Fruit fly (Drosophila melanogaster) whole organism, pupa: Measurements from ENCODE around the gene cact.

ENCODE experiments used
- CG10348 ChIP-seq: fragments of 200-800 bp; sonication (Bioruptor generic); IDR thresholded peaks from 2 replicates; pipeline ENCODE4 v1.3.6; 2022; ENCODE audit warnings: missing biosample characterization, missing genetic modification characterization
- CG12605 ChIP-seq: fragments of 200-800 bp; sonication (Bioruptor generic); IDR thresholded peaks from 2 replicates; pipeline ENCODE4 v1.3.6; 2022; ENCODE audit warnings: missing biosample characterization, missing genetic modification characterization
- CG13204 ChIP-seq: fragments of 200-800 bp; sonication (Bioruptor generic); optimal IDR thresholded peaks from 2 replicates; lab custom pipeline; 2018; ENCODE audit warnings: missing biosample characterization, mild to moderate bottlenecking, missing genetic modification characterization, moderate library complexity
- CG14655 ChIP-seq: fragments of 200-800 bp; sonication (Bioruptor generic); optimal IDR thresholded peaks from 3 replicates; lab custom pipeline; 2017; ENCODE audit warnings: mild to moderate bottlenecking, missing biosample characterization, missing genetic modification reagents, missing genetic modification characterization
- CG15710 ChIP-seq: fragments of 200-800 bp; sonication (Bioruptor generic); optimal IDR thresholded peaks from 2 replicates; lab custom pipeline; 2018; ENCODE audit warnings: missing biosample characterization, mild to moderate bottlenecking, missing genetic modification characterization, moderate library complexity
- CG17806 ChIP-seq: fragments of 200-800 bp; sonication (Bioruptor generic); optimal IDR thresholded peaks from 2 replicates; lab custom pipeline; 2018; ENCODE audit warnings: missing biosample characterization, mild to moderate bottlenecking, missing genetic modification characterization, moderate library complexity
- CG32121 ChIP-seq: fragments of 200-800 bp; sonication (Bioruptor generic); IDR thresholded peaks from 2 replicates; pipeline ENCODE4 v1.3.6; 2022; ENCODE audit warnings: missing biosample characterization, missing genetic modification characterization
- CG34367 ChIP-seq: fragments of 200-800 bp; sonication (Bioruptor generic); optimal IDR thresholded peaks from 2 replicates; lab custom pipeline; 2018; ENCODE audit warnings: missing biosample characterization, mild to moderate bottlenecking, missing genetic modification characterization
- CG4496 ChIP-seq: fragments of 200-800 bp; sonication (Bioruptor generic); IDR thresholded peaks from 3 replicates; pipeline ENCODE4 v1.3.6; 2022; ENCODE audit warnings: missing biosample characterization, missing genetic modification characterization
- CG8159 ChIP-seq: fragments of 200-800 bp; sonication (Bioruptor generic); optimal IDR thresholded peaks from 3 replicates; lab custom pipeline; 2018; ENCODE audit warnings: missing biosample characterization, mild to moderate bottlenecking, missing genetic modification characterization, moderate library complexity
- CG8301 ChIP-seq: fragments of 200-800 bp; sonication (Bioruptor generic); optimal IDR thresholded peaks from 2 replicates; lab custom pipeline; 2018; ENCODE audit warnings: missing biosample characterization, mild to moderate bottlenecking, missing genetic modification characterization
- CG9948 ChIP-seq: fragments of 200-800 bp; sonication (Bioruptor generic); optimal IDR thresholded peaks from 2 replicates; lab custom pipeline; 2018; ENCODE audit warnings: missing biosample characterization, mild to moderate bottlenecking, missing genetic modification characterization, moderate library complexity
- D1 ChIP-seq: fragments of 200-800 bp; sonication (Bioruptor generic); optimal IDR thresholded peaks from 2 replicates; lab custom pipeline; 2018; ENCODE audit warnings: missing biosample characterization, mild to moderate bottlenecking, missing genetic modification characterization, moderate library complexity
- EcR ChIP-seq: fragments of 200-800 bp; sonication (Bioruptor generic); optimal IDR thresholded peaks from 3 replicates; lab custom pipeline; 2019; ENCODE audit warnings: missing biosample characterization, missing genetic modification characterization, mild to moderate bottlenecking, moderate library complexity, missing genetic modification reagents
- Ets98B ChIP-seq: fragments of 200-800 bp; sonication (Bioruptor generic); IDR thresholded peaks from 2 replicates; pipeline ENCODE4 v1.3.6; 2022; ENCODE audit warnings: missing biosample characterization, missing genetic modification characterization
- Pif1A ChIP-seq: fragments of 200-800 bp; sonication (Bioruptor generic); optimal IDR thresholded peaks from 3 replicates; lab custom pipeline; 2016; ENCODE audit warnings: missing biosample characterization, missing genetic modification characterization
- Pif1B ChIP-seq: fragments of 200-800 bp; sonication (Bioruptor generic); optimal IDR thresholded peaks from 3 replicates; lab custom pipeline; 2016; ENCODE audit warnings: missing biosample characterization, missing genetic modification characterization
- Snoo ChIP-seq: fragments of 200-800 bp; sonication (Bioruptor generic); optimal IDR thresholded peaks from 3 replicates; lab custom pipeline; 2017; ENCODE audit warnings: missing biosample characterization, mild to moderate bottlenecking, missing genetic modification characterization, inconsistent platforms
- fd96Ca ChIP-seq: fragments of 200-800 bp; sonication (Bioruptor generic); IDR thresholded peaks from 3 replicates; pipeline ENCODE4 v1.3.6; 2022; ENCODE audit warnings: missing biosample characterization, missing genetic modification characterization
- gl ChIP-seq: fragments of 200-800 bp; sonication (Bioruptor generic); optimal IDR thresholded peaks from 2 replicates; lab custom pipeline; 2018; ENCODE audit warnings: missing biosample characterization, mild to moderate bottlenecking, missing genetic modification characterization
- rn ChIP-seq: fragments of 200-800 bp; sonication (Bioruptor generic); IDR thresholded peaks from 2 replicates; pipeline ENCODE4 v1.3.6; 2022; ENCODE audit warnings: missing biosample characterization, missing genetic modification characterization

Gene cact

dm6 chr2L:16275177-16275808 is 50.7 kb downstream of the cact start:
- no peak for TF ChIP-seq CG17806 (tag; lab: Kevin White, UChicago)
- no peak for TF ChIP-seq CG14655 (GFP tag; lab: Kevin White, UChicago)
- TF ChIP-seq Pif1A (GFP tag; lab: Kevin White, UChicago), result no peak
- TF ChIP-seq EcR, result no peak
- TF ChIP-seq CG34367 (tag; lab: Kevin White, UChicago), result no peak
- TF ChIP-seq D1 (tag; lab: Kevin White, UChicago), result no peak
- no peak for TF ChIP-seq CG32121 (GFP tag; lab: Robert Waterston, UW)
- no peak for TF ChIP-seq CG8159 (tag; lab: Kevin White, UChicago)
- no peak for TF ChIP-seq CG10348 (GFP tag; lab: Robert Waterston, UW)
- TF ChIP-seq CG9948 (tag; lab: Kevin White, UChicago), result no peak
- no peak for TF ChIP-seq CG12605 (GFP tag; lab: Robert Waterston, UW)
- TF ChIP-seq Snoo, result no peak
- no peak for TF ChIP-seq Ets98B (GFP tag; lab: Robert Waterston, UW)
- no peak for TF ChIP-seq rn (GFP tag; lab: Robert Waterston, UW)
- TF ChIP-seq gl (tag; lab: Kevin White, UChicago), result no peak
- no peak for TF ChIP-seq Pif1B (GFP tag; lab: Kevin White, UChicago)
- TF ChIP-seq fd96Ca (GFP tag; lab: Robert Waterston, UW), result no peak
- no peak for TF ChIP-seq CG8301 (tag; lab: Kevin White, UChicago)
- no peak for TF ChIP-seq CG13204 (GFP tag; lab: Kevin White, UChicago)
- TF ChIP-seq, all 21 proteins: peak for 0

dm6 chr2L:16274100-16274499 is 51.9 kb downstream of the cact start:
- TF ChIP-seq CG32121 (GFP tag; lab: Robert Waterston, UW), result peak; percentile 62
- peak; percentile 21 for TF ChIP-seq Pif1B (GFP tag; lab: Kevin White, UChicago)
- TF ChIP-seq CG34367 (tag; lab: Kevin White, UChicago), result no peak
- peak; percentile 46; the same call in 1 of the 3 replicates for TF ChIP-seq fd96Ca (GFP tag; lab: Robert Waterston, UW)
- no peak for TF ChIP-seq CG17806 (tag; lab: Kevin White, UChicago)
- no peak for TF ChIP-seq gl (tag; lab: Kevin White, UChicago)
- no peak for TF ChIP-seq Snoo
- TF ChIP-seq CG4496 (GFP tag; lab: Robert Waterston, UW), result peak; percentile 44; the same call in 2 of the 3 replicates
- TF ChIP-seq CG13204 (GFP tag; lab: Kevin White, UChicago), result no peak
- no peak for TF ChIP-seq CG9948 (tag; lab: Kevin White, UChicago)
- TF ChIP-seq EcR, result peak; percentile 75
- no peak for TF ChIP-seq D1 (tag; lab: Kevin White, UChicago)

dm6 chr2L:16273439-16273838 is 52.6 kb downstream of the cact start:
- TF ChIP-seq CG14655 (GFP tag; lab: Kevin White, UChicago) (no peak), CG34367 (tag; lab: Kevin White, UChicago) (no peak), CG32121 (GFP tag; lab: Robert Waterston, UW) (no peak), Ets98B (GFP tag; lab: Robert Waterston, UW) (no peak), CG12605 (GFP tag; lab: Robert Waterston, UW) (no peak), CG8301 (tag; lab: Kevin White, UChicago) (no peak), CG4496 (GFP tag; lab: Robert Waterston, UW) (no peak), Pif1A (GFP tag; lab: Kevin White, UChicago) (no peak), gl (tag; lab: Kevin White, UChicago) (no peak), fd96Ca (GFP tag; lab: Robert Waterston, UW) (no peak), CG17806 (tag; lab: Kevin White, UChicago) (no peak), CG15710 (tag; lab: Kevin White, UChicago) (no peak), Pif1B (GFP tag; lab: Kevin White, UChicago) (no peak), rn (GFP tag; lab: Robert Waterston, UW) (no peak), EcR (no peak), CG9948 (tag; lab: Kevin White, UChicago) (no peak), CG8159 (tag; lab: Kevin White, UChicago) (no peak), CG13204 (GFP tag; lab: Kevin White, UChicago) (no peak), CG10348 (GFP tag; lab: Robert Waterston, UW) (no peak), Snoo (no peak)

dm6 chr2L:16272730-16273129 is 53.3 kb downstream of the cact start:
- TF ChIP-seq CG8301 (tag; lab: Kevin White, UChicago) (no peak), CG14655 (GFP tag; lab: Kevin White, UChicago) (no peak), Snoo (no peak), fd96Ca (GFP tag; lab: Robert Waterston, UW) (no peak), Ets98B (GFP tag; lab: Robert Waterston, UW) (no peak), D1 (tag; lab: Kevin White, UChicago) (no peak), Pif1A (GFP tag; lab: Kevin White, UChicago) (no peak), CG13204 (GFP tag; lab: Kevin White, UChicago) (no peak), EcR (no peak), rn (GFP tag; lab: Robert Waterston, UW) (no peak)

- TF ChIP-seq Pif1B (GFP tag; lab: Kevin White, UChicago), result no peak
- peak; percentile 62 for TF ChIP-seq EcR
- TF ChIP-seq CG13204 (GFP tag; lab: Kevin White, UChicago), result peak; percentile 57
- no peak for TF ChIP-seq fd96Ca (GFP tag; lab: Robert Waterston, UW)
- TF ChIP-seq CG10348 (GFP tag; lab: Robert Waterston, UW), result no peak
- TF ChIP-seq CG9948 (tag; lab: Kevin White, UChicago), result no peak
These were observed 54.6 kb downstream of the cact start for dm6 chr2L:16271486-16271806.
